Fruit fly (Drosophila melanogaster) whole organism, wandering third instar larva: ENCODE data around the gene wkd.

Experiments
- Abd-B ChIP-seq: fragments of >200 bp; optimal IDR thresholded peaks from 2 replicates; lab custom pipeline; 2017; ENCODE audit warnings: missing biosample characterization, missing genetic modification characterization
- CG32264 ChIP-seq: fragments of 200-800 bp; sonication (Bioruptor generic); optimal IDR thresholded peaks from 2 replicates; lab custom pipeline; 2016; ENCODE audit warnings: missing biosample characterization, missing genetic modification characterization
- CG9705 ChIP-seq: fragments of 200-800 bp; sonication (Bioruptor generic); optimal IDR thresholded peaks from 2 replicates; lab custom pipeline; 2018; ENCODE audit warnings: missing biosample characterization, mild to moderate bottlenecking, missing genetic modification characterization
- CrebA ChIP-seq: fragments of 200-800 bp; sonication (Bioruptor generic); optimal IDR thresholded peaks from 2 replicates; lab custom pipeline; 2016; ENCODE audit warnings: missing biosample characterization, mild to moderate bottlenecking, missing genetic modification characterization, borderline replicate concordance
- Dfd ChIP-seq: fragments of >200 bp; optimal IDR thresholded peaks from 2 replicates; lab custom pipeline; 2017; ENCODE audit warnings: missing biosample characterization, missing genetic modification characterization
- Dif ChIP-seq: fragments of 200-275, 200-300 bp; sonication (Bioruptor generic); optimal IDR thresholded peaks from 2 replicates; lab custom pipeline; 2018; ENCODE audit warnings: missing biosample characterization, missing genetic modification characterization; ENCODE audit not compliant: partially characterized antibody
- GATAd ChIP-seq: sonication (Bioruptor generic); optimal IDR thresholded peaks from 2 replicates; lab custom pipeline; 2016; ENCODE audit warnings: missing biosample characterization, missing genetic modification characterization
- HLH106 ChIP-seq: fragments of 200-800 bp; optimal IDR thresholded peaks from 3 replicates; lab custom pipeline; 2019; ENCODE audit warnings: missing biosample characterization, mild to moderate bottlenecking, missing genetic modification characterization, moderate library complexity
- Hnf4 ChIP-seq: fragments of 200-800 bp; sonication (Bioruptor generic); optimal IDR thresholded peaks from 2 replicates; lab custom pipeline; 2016; ENCODE audit warnings: missing biosample characterization, mild to moderate bottlenecking, missing genetic modification characterization
- Hr78 ChIP-seq: fragments of >200 bp; optimal IDR thresholded peaks from 2 replicates; lab custom pipeline; 2017; ENCODE audit warnings: missing biosample characterization, missing genetic modification characterization
- Hr83 ChIP-seq: fragments of 200-300 bp; sonication (Bioruptor generic); optimal IDR thresholded peaks from 2 replicates; lab custom pipeline; 2016; ENCODE audit warnings: missing biosample characterization, mild to moderate bottlenecking, missing genetic modification characterization, moderate library complexity; ENCODE audit not compliant: poor library complexity, severe bottlenecking
- Jra ChIP-seq: sonication (Bioruptor generic); optimal IDR thresholded peaks from 2 replicates; lab custom pipeline; 2016; ENCODE audit warnings: missing biosample characterization, missing genetic modification characterization
- Mio ChIP-seq: sonication (Bioruptor generic); optimal IDR thresholded peaks from 2 replicates; lab custom pipeline; 2016; ENCODE audit warnings: missing biosample characterization, missing genetic modification characterization
- Myc ChIP-seq: fragments of >200 bp; optimal IDR thresholded peaks from 2 replicates; lab custom pipeline; 2017
- N ChIP-seq: fragments of >200 bp; optimal IDR thresholded peaks from 2 replicates; lab custom pipeline; 2018; ENCODE audit warnings: missing biosample characterization, missing external identifiers, missing genetic modification characterization
- OdsH ChIP-seq: fragments of 200-800 bp; sonication (Bioruptor generic); optimal IDR thresholded peaks from 2 replicates; lab custom pipeline; 2016; ENCODE audit warnings: missing biosample characterization, mild to moderate bottlenecking, missing genetic modification characterization
- Rel ChIP-seq, 2 experiments: fragments of 200-800 bp; sonication (Bioruptor generic) in 1 of 2; optimal IDR thresholded peaks; 2 replicates in 1 of 2; 3 replicates in 1 of 2; lab custom pipeline; 2016 to 2019; ENCODE audit warnings: mild to moderate bottlenecking in 2 of 2, missing biosample characterization in 2 of 2, missing genetic modification characterization in 2 of 2, moderate library complexity in 1 of 2
- Sp1 ChIP-seq: fragments of 200-800 bp; sonication (Bioruptor generic); optimal IDR thresholded peaks from 3 replicates; lab custom pipeline; 2019; ENCODE audit warnings: missing biosample characterization, mild to moderate bottlenecking, missing genetic modification characterization, moderate library complexity
- Vsx2 ChIP-seq: fragments of 200-300, 225-300 bp; sonication (Bioruptor generic); optimal IDR thresholded peaks from 2 replicates; lab custom pipeline; 2018; ENCODE audit warnings: missing biosample characterization, missing genetic modification characterization; ENCODE audit not compliant: partially characterized antibody
- br ChIP-seq: fragments of 200-800 bp; sonication (Bioruptor generic); optimal IDR thresholded peaks from 2 replicates; lab custom pipeline; 2016; ENCODE audit warnings: missing biosample characterization, missing genetic modification characterization
- brk ChIP-seq: fragments of 200-800 bp; sonication (Bioruptor generic); optimal IDR thresholded peaks from 2 replicates; lab custom pipeline; 2016; ENCODE audit warnings: missing biosample characterization, mild to moderate bottlenecking, missing genetic modification characterization
- dl ChIP-seq, 2 experiments: fragments of 175-275, 200-275 bp in 1 of 2; fragments of 200-275 bp in 1 of 2; sonication (Bioruptor generic); optimal IDR thresholded peaks; lab custom pipeline; 2018; ENCODE audit warnings: mild to moderate bottlenecking in 2 of 2, missing biosample characterization in 2 of 2, missing genetic modification characterization in 2 of 2, moderate library complexity in 2 of 2; ENCODE audit not compliant: partially characterized antibody in 2 of 2, insufficient read depth in 1 of 2
- dmrt93B ChIP-seq: fragments of 200-800 bp; sonication (Bioruptor generic); optimal IDR thresholded peaks from 2 replicates; lab custom pipeline; 2018; ENCODE audit warnings: missing biosample characterization, mild to moderate bottlenecking, missing genetic modification characterization
- dsf ChIP-seq: sonication (Bioruptor generic); optimal IDR thresholded peaks from 2 replicates; lab custom pipeline; 2016; ENCODE audit warnings: missing biosample characterization, missing genetic modification characterization, borderline replicate concordance
- ey ChIP-seq: fragments of 200-800 bp; sonication (Bioruptor generic); optimal IDR thresholded peaks from 2 replicates; lab custom pipeline; 2016; ENCODE audit warnings: missing biosample characterization, missing genetic modification characterization
- foxo ChIP-seq, 2 experiments: fragments of 200-800 bp; sonication (Bioruptor generic); optimal IDR thresholded peaks; 2 replicates in 1 of 2; 3 replicates in 1 of 2; lab custom pipeline; 2016 to 2017; ENCODE audit warnings: missing biosample characterization in 2 of 2, missing genetic modification characterization in 2 of 2
- fru ChIP-seq: fragments of 200-800 bp; sonication (Bioruptor generic); optimal IDR thresholded peaks from 3 replicates; lab custom pipeline; 2016; ENCODE audit warnings: missing biosample characterization, mild to moderate bottlenecking, missing genetic modification characterization
- h ChIP-seq: fragments of 200-800 bp; sonication (Bioruptor generic); optimal IDR thresholded peaks from 3 replicates; lab custom pipeline; 2016; ENCODE audit warnings: missing biosample characterization, mild to moderate bottlenecking, missing genetic modification characterization
- jim ChIP-seq: fragments of 175-275, 200-325 bp; sonication (Bioruptor generic); optimal IDR thresholded peaks from 2 replicates; lab custom pipeline; 2016; ENCODE audit warnings: missing biosample characterization, mild to moderate bottlenecking, missing genetic modification characterization
- lola ChIP-seq: fragments of >200 bp; optimal IDR thresholded peaks from 2 replicates; lab custom pipeline; 2017; ENCODE audit warnings: missing biosample characterization, missing genetic modification characterization
- pan ChIP-seq: fragments of >200 bp; optimal IDR thresholded peaks from 2 replicates; lab custom pipeline; 2017
- psq ChIP-seq: fragments of 200-800 bp; sonication (Bioruptor generic); optimal IDR thresholded peaks from 3 replicates; lab custom pipeline; 2017; ENCODE audit warnings: missing biosample characterization, mild to moderate bottlenecking, missing genetic modification characterization, moderate library complexity
- rgr ChIP-seq: fragments of 200-800 bp; sonication (Bioruptor generic); optimal IDR thresholded peaks from 3 replicates; lab custom pipeline; 2016; ENCODE audit warnings: missing biosample characterization, mild to moderate bottlenecking, missing genetic modification characterization
- sage ChIP-seq: fragments of 200-800 bp; sonication (Bioruptor generic); optimal IDR thresholded peaks from 2 replicates; lab custom pipeline; 2016; ENCODE audit warnings: missing biosample characterization, mild to moderate bottlenecking, missing genetic modification characterization
- sv ChIP-seq: fragments of 200-800 bp; sonication (Bioruptor generic); optimal IDR thresholded peaks from 3 replicates; lab custom pipeline; 2016; ENCODE audit warnings: missing biosample characterization, missing genetic modification characterization
- tai ChIP-seq: sonication (Bioruptor generic); optimal IDR thresholded peaks from 2 replicates; lab custom pipeline; 2016; ENCODE audit warnings: missing biosample characterization, missing genetic modification characterization
- usp ChIP-seq: fragments of >200 bp; optimal IDR thresholded peaks from 2 replicates; lab custom pipeline; 2017; ENCODE audit warnings: missing biosample characterization, missing genetic modification characterization
- woc ChIP-seq: sonication (Bioruptor generic); optimal IDR thresholded peaks from 2 replicates; lab custom pipeline; 2016; ENCODE audit warnings: missing biosample characterization, mild to moderate bottlenecking, missing genetic modification characterization

The wkd gene

DNA sequence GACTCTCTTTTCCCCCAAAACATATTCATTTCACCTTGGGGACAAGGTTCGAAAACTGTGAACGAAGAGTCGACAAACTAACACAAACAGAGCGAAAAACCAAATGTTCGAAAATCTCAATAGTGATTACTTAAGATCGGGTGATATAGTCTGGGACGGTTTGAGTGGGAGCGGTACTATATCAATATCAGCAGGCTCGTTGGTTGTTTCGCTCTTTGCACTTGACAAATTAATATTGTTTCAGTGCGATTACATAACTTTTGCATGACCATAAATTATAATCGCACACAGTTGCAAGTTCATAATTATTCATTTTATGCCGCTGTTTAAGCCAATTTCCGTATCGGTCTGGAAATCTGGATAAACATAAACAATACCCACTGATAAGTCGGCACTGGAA lies 19.7 kb upstream of the wkd start:
- TF ChIP-seq ey (no peak), N (GFP tag; lab: Kevin White, UChicago) (no peak), CG9705 (GFP tag; lab: Kevin White, UChicago) (no peak)

DNA sequence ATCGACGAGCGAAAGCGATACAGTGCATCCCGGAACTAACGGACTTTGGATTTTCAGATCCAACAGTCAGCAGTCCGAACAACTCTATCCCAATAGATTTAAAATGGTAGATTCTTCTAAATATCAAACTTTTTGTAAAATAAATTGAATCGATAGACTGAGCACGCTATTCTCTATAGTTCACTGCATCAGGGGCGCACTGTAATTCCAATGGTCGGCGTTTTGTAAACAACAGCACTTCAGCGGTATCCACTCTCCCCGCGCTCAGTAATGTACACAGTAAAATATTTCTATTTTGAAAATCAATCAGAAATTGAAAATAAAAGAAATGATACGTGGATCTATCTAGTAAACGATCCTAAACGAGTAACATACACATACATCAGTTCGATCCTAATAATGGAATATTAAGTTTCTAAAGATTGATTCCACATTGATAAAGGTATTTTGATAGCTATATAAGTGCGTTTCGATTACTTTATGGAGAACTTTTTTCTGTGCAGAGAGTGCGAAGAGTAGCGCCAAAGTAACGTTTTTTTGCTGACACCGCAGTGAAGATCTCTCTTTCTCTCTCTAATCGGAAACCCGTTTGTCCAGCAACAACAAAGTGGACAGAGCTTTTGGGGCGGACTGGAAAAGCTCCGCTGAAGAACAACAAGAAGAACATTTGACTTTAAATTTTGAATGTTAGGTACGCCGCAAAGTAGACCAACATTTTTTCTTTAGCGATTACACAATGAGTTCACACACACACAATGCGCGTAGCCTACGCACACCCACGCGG lies 18.9 kb upstream of the wkd start:
- TF ChIP-seq CG9705 (GFP tag; lab: Kevin White, UChicago) (peak; percentile 96), N (GFP tag; lab: Kevin White, UChicago) (peak; percentile 67), psq (GFP tag; lab: Kevin White, UChicago) (peak; percentile 92), ey (peak; percentile 97), Dif (GFP tag; lab: Kevin White, UChicago) (peak; percentile 67), rgr (peak; percentile 97), fru (peak; percentile 100), usp (no peak), HLH106 (tag; lab: Kevin White, UChicago) (peak; percentile 97), dsf (peak; percentile 75), sage (GFP tag; lab: Kevin White, UChicago) (peak; percentile 89), Rel (GFP tag; optimal IDR thresholded peaks at IDR 0.05; lab: Kevin White, UChicago) (peak; percentile 82), Rel (tag; optimal IDR thresholded peaks at IDR 0.05; lab: Kevin White, UChicago) (peak; percentile 81), woc (peak; percentile 99), Hr78 (GFP tag; lab: Kevin White, UChicago) (no peak), Hnf4 (GFP tag; lab: Kevin White, UChicago) (peak; percentile 96), tai (GFP tag; lab: Kevin White, UChicago) (peak; percentile 90), h (GFP tag; lab: Kevin White, UChicago) (peak; percentile 98), Abd-B (GFP tag; lab: Kevin White, UChicago) (peak; percentile 6), jim (GFP tag; lab: Kevin White, UChicago) (peak; percentile 8), Dfd (GFP tag; lab: Kevin White, UChicago) (no peak), foxo (GFP tag; optimal IDR thresholded peaks at IDR 0.05; lab: Kevin White, UChicago) (peak; percentile 93 to 99), brk (GFP tag; lab: Kevin White, UChicago) (peak; percentile 87), Myc (lab: Kevin White, UChicago) (peak; percentile 73), br (GFP tag; lab: Kevin White, UChicago) (peak; percentile 97), dmrt93B (peak; percentile 89), dl (GFP tag; optimal IDR thresholded peaks at IDR 0.05; lab: Kevin White, UChicago; ENCODE audit: insufficient read depth in 1 of 2, partially characterized antibody in 2 of 2) (peak in 1 of 2 experiments; percentile 81), sv (GFP tag; lab: Kevin White, UChicago) (peak; percentile 88), Vsx2 (GFP tag; lab: Kevin White, UChicago) (peak; percentile 81), OdsH (GFP tag; lab: Kevin White, UChicago) (peak; percentile 97), Mio (GFP tag; lab: Kevin White, UChicago) (peak; percentile 81), pan (lab: Kevin White, UChicago) (no peak), Sp1 (GFP tag; lab: Kevin White, UChicago) (peak; percentile 94), CrebA (GFP tag; lab: Kevin White, UChicago) (peak; percentile 84), Hr83 (GFP tag; lab: Kevin White, UChicago) (peak; percentile 69), GATAd (peak; percentile 48), lola (GFP tag; lab: Kevin White, UChicago) (no peak), CG32264 (peak; percentile 90), Jra (peak; percentile 89)
